Worm (Caenorhabditis elegans): Measurements from ENCODE around the gene Y37E11B.6.

ce11 chrIV:3644863-3645378, 45.8 kb upstream of the Y37E11B.6 start:
- no peak for TF ChIP-seq skn-1 (tag; optimal IDR thresholded peaks at IDR 0.05)
- TF ChIP-seq nhr-12 (tag; optimal IDR thresholded peaks at IDR 0.05), result no peak
- no peak for TF ChIP-seq snpc-4 (tag; optimal IDR thresholded peaks at IDR 0.05)
- TF ChIP-seq aly-2 (tag; optimal IDR thresholded peaks at IDR 0.05), result no peak
- TF ChIP-seq unc-39 (tag; optimal IDR thresholded peaks at IDR 0.05), result no peak
- no peak for TF ChIP-seq pqm-1 (tag; optimal IDR thresholded peaks at IDR 0.05)

All from whole organism, L3 larva.